Worm (Caenorhabditis elegans): ENCODE data around the gene pho-10.

pho-10 gene

ce11 chrII:9940430-9940829, 20.1 kb upstream of the pho-10 start, which contains the start of gene ufd-3 (continued):
- TF ChIP-seq spr-3 (GFP tag; optimal IDR thresholded peaks at IDR 0.05) (no peak), nhr-42 (GFP tag; IDR thresholded peaks at IDR 0.05) (no peak), unc-39 (tag; optimal IDR thresholded peaks at IDR 0.05) (no peak), F37D6.2 (tag; optimal IDR thresholded peaks at IDR 0.05) (peak; percentile 55), dve-1 (tag; optimal IDR thresholded peaks at IDR 0.05; ENCODE audit: insufficient read depth) (peak; percentile 70), ceh-44 (GFP tag; IDR thresholded peaks at IDR 0.05) (peak; percentile 22; the same call in 1 of the 2 replicates), Y48G9A.11 (GFP tag; IDR thresholded peaks at IDR 0.05) (peak; percentile 96), nhr-102 (tag; optimal IDR thresholded peaks at IDR 0.05) (peak; percentile 46), arid-1 (GFP tag; conservative IDR thresholded peaks at IDR 0.05) (0 out of 2 replicates have a peak, but pooled peaks have one; percentile 15), dmd-6 (GFP tag; IDR thresholded peaks at IDR 0.05) (peak; percentile 63), mxl-3 (GFP tag; optimal IDR thresholded peaks at IDR 0.05) (peak; percentile 61), lin-15B (tag; optimal IDR thresholded peaks at IDR 0.05) (peak; percentile 5), nhr-11 (tag; optimal IDR thresholded peaks at IDR 0.05) (peak; percentile 82), hif-1 (tag; optimal IDR thresholded peaks at IDR 0.05) (peak in 1 of 2 experiments; percentile 92), hlh-30 (tag; optimal IDR thresholded peaks at IDR 0.05; ENCODE audit: insufficient read depth) (peak; percentile 59), ZK546.5 (tag; optimal IDR thresholded peaks at IDR 0.05) (no peak), snpc-4 (tag; optimal IDR thresholded peaks at IDR 0.05) (no peak), lir-3 (tag; optimal IDR thresholded peaks at IDR 0.05) (no peak), nhr-237 (tag; optimal IDR thresholded peaks at IDR 0.05) (no peak), lin-38 (GFP tag; IDR thresholded peaks at IDR 0.05) (peak; percentile 76)

DNA sequence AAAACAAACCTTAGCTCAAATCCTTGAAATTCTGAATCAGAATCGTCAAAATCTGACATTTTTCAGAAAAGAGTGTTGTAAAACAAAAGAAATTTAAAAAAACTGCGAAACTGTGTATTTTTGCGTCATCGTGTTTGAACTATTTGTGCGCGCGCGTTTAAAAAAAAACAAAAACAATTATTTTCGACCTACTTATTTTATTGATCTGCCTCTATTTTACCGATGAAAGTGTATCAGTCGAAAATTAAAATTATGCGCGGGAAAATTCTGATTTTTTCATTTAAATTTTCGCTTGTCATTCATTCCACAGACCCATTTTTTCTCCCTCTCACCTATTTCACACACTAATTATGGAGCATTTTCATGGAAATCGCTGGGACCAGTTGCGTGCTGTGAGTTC, 18.5 kb upstream of the pho-10 start, which contains the start of the genes C05C10.7 and C05C10.5:
Gene C05C10.7 (minus strand): TSS at position 95 of the 400 bp plus-strand sequence.
Gene C05C10.5 (plus strand): TSS at position 164 of the 400 bp plus-strand sequence.
- no peak for TF ChIP-seq nhr-76 (tag; optimal IDR thresholded peaks at IDR 0.05)
- TF ChIP-seq lin-38 (GFP tag; IDR thresholded peaks at IDR 0.05): peak; percentile 57
- peak; percentile 76 for TF ChIP-seq Y48G9A.11 (GFP tag; IDR thresholded peaks at IDR 0.05)
- no peak for TF ChIP-seq lin-1 (GFP tag; IDR thresholded peaks at IDR 0.05)
- no peak for TF ChIP-seq snpc-1.2 (GFP tag; IDR thresholded peaks at IDR 0.05)
- TF ChIP-seq unc-130 (GFP tag; optimal IDR thresholded peaks at IDR 0.05): peak; percentile 66
- no peak for TF ChIP-seq ZK337.2 (GFP tag; IDR thresholded peaks at IDR 0.05)

ce11 chrII:9937611-9938010, 17.2 kb upstream of the pho-10 start:
- no peak for TF ChIP-seq zfp-2 (tag; optimal IDR thresholded peaks at IDR 0.05)
- TF ChIP-seq nhr-42 (GFP tag; IDR thresholded peaks at IDR 0.05): no peak
- no peak for TF ChIP-seq Y75B8A.6 (GFP tag; IDR thresholded peaks at IDR 0.05)
- TF ChIP-seq daf-19 (GFP tag; conservative IDR thresholded peaks at IDR 0.05): no peak
- no peak for TF ChIP-seq ZK546.5 (tag; optimal IDR thresholded peaks at IDR 0.05)
- no peak for TF ChIP-seq F49E8.2 (tag; optimal IDR thresholded peaks at IDR 0.05; ENCODE audit: borderline replicate concordance)
- peak; percentile 73 for TF ChIP-seq nhr-102 (tag; optimal IDR thresholded peaks at IDR 0.05)
- TF ChIP-seq lin-1 (GFP tag; IDR thresholded peaks at IDR 0.05): no peak
- no peak for TF ChIP-seq ZK337.2 (GFP tag; IDR thresholded peaks at IDR 0.05)
- peak; percentile 92 for TF ChIP-seq dve-1 (tag; optimal IDR thresholded peaks at IDR 0.05; ENCODE audit: insufficient read depth)
- no peak for TF ChIP-seq attf-4 (tag; optimal IDR thresholded peaks at IDR 0.05)
- TF ChIP-seq jun-1 (tag; optimal IDR thresholded peaks at IDR 0.05): no peak
- TF ChIP-seq aly-2 (tag; optimal IDR thresholded peaks at IDR 0.05): no peak
- no peak for TF ChIP-seq mxl-2 (GFP tag; conservative IDR thresholded peaks at IDR 0.05)
- peak; percentile 7 to 88 for TF ChIP-seq lsy-2 (tag; optimal IDR thresholded peaks at IDR 0.05)
- TF ChIP-seq unc-39 (tag; optimal IDR thresholded peaks at IDR 0.05): no peak
- TF ChIP-seq egl-27 (tag; optimal IDR thresholded peaks at IDR 0.05): no peak
- no peak for TF ChIP-seq set-16 (GFP tag; IDR thresholded peaks at IDR 0.05)
- TF ChIP-seq lin-13 (GFP tag; optimal IDR thresholded peaks at IDR 0.05): peak; percentile 75
- TF ChIP-seq nhr-48 (tag; optimal IDR thresholded peaks at IDR 0.05): peak; percentile 91
- no peak for TF ChIP-seq daf-12 (tag; optimal IDR thresholded peaks at IDR 0.05)
- TF ChIP-seq nhr-76 (tag; optimal IDR thresholded peaks at IDR 0.05): no peak
- TF ChIP-seq snpc-1.2 (GFP tag; IDR thresholded peaks at IDR 0.05): no peak
- peak; percentile 46; the same call in 1 of the 2 replicates for TF ChIP-seq php-3 (GFP tag; IDR thresholded peaks at IDR 0.05)
- TF ChIP-seq nhr-111 (GFP tag; optimal IDR thresholded peaks at IDR 0.05): no peak
- TF ChIP-seq saeg-2 (GFP tag; IDR thresholded peaks at IDR 0.05): no peak
- no peak for TF ChIP-seq ces-1 (GFP tag; optimal IDR thresholded peaks at IDR 0.05)
- TF ChIP-seq hif-1 (tag; optimal IDR thresholded peaks at IDR 0.05): peak in 1 of 2 experiments; percentile 53
- TF ChIP-seq ztf-11 (tag; optimal IDR thresholded peaks at IDR 0.05): no peak
- TF ChIP-seq spr-1 (tag; optimal IDR thresholded peaks at IDR 0.05): peak; percentile 47
- 0 out of 2 replicates have a peak, but pooled peaks have one; percentile 28 for TF ChIP-seq lin-38 (GFP tag; IDR thresholded peaks at IDR 0.05)
- no peak for TF ChIP-seq fkh-10 (GFP tag; optimal IDR thresholded peaks at IDR 0.05)
